Fruit fly (Drosophila melanogaster): ENCODE data around the gene CG32795.

CG32795 gene

DNA sequence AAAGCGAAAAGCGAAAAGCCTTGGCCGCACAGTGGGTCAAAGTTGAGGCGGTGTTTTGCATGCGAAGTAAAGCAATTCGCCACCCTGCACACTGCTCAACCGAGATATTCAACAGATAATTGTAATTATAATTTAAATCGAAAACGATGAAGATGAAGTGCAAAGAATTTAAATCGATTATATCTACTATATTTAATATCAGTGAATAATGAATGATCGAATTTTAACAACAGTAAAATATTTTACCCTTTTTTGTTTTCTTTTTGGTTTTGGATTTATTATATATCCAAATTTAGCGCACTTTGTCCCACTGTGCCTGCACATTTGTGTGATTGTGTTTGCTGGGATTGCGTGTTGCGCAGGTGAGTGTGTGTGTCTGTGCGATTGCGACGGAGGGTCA, 3.1 kb downstream of the CG32795 start (continued):
- TF ChIP-seq zfh2 (GFP tag; optimal IDR thresholded peaks at IDR 0.05) (peak; percentile 71), CG18619 (GFP tag; optimal IDR thresholded peaks at IDR 0.05) (peak; percentile 87), CG17802 (tag; optimal IDR thresholded peaks at IDR 0.05) (peak; percentile 39), Hr39 (optimal IDR thresholded peaks at IDR 0.05) (no peak), CG11085 (GFP tag; IDR thresholded peaks at IDR 0.05) (no peak), ato (GFP tag; IDR thresholded peaks at IDR 0.05; ENCODE audit: partially characterized antibody) (no peak), Sin3A (optimal IDR thresholded peaks at IDR 0.05) (no peak), pum (GFP tag; optimal IDR thresholded peaks at IDR 0.05) (peak; percentile 72), Poxn (GFP tag; IDR thresholded peaks at IDR 0.05) (peak; percentile 56; the same call in 1 of the 2 replicates), Adf1 (GFP tag; IDR thresholded peaks at IDR 0.05) (0 out of 2 replicates have a peak, but pooled peaks have one; percentile 27), dmrt11E (tag; optimal IDR thresholded peaks at IDR 0.05) (peak; percentile 63), CG6654 (GFP tag; optimal IDR thresholded peaks at IDR 0.05) (peak; percentile 67), CG1603 (tag; optimal IDR thresholded peaks at IDR 0.05) (peak; percentile 72), CG14050 (GFP tag; IDR thresholded peaks at IDR 0.05) (peak; percentile 78), Dll (GFP tag; IDR thresholded peaks at IDR 0.05; ENCODE audit: partially characterized antibody) (no peak), nerfin-1 (tag; optimal IDR thresholded peaks at IDR 0.05) (peak; percentile 69), unpg (GFP tag; optimal IDR thresholded peaks at IDR 0.05) (peak; percentile 86), TFAM (GFP tag; optimal IDR thresholded peaks at IDR 0.05) (no peak), dan (GFP tag; IDR thresholded peaks at IDR 0.05) (no peak), CG30403 (GFP tag; optimal IDR thresholded peaks at IDR 0.05) (peak; percentile 83), br (optimal IDR thresholded peaks at IDR 0.05) (no peak), CG8388 (GFP tag; optimal IDR thresholded peaks at IDR 0.05) (peak; percentile 79), btn (GFP tag; optimal IDR thresholded peaks at IDR 0.05) (no peak), Deaf1 (tag; optimal IDR thresholded peaks at IDR 0.05) (peak; percentile 64), CG1529 (GFP tag; optimal IDR thresholded peaks at IDR 0.05) (peak; percentile 81), hth (optimal IDR thresholded peaks at IDR 0.05) (no peak), CG18011 (GFP tag; optimal IDR thresholded peaks at IDR 0.05) (peak; percentile 63), CG32772 (GFP tag; IDR thresholded peaks at IDR 0.05) (peak; percentile 71), ase (GFP tag; IDR thresholded peaks at IDR 0.05) (peak; percentile 78), amos (GFP tag; IDR thresholded peaks at IDR 0.05; ENCODE audit: partially characterized antibody) (no peak), CG4282 (GFP tag; optimal IDR thresholded peaks at IDR 0.05) (no peak), CG15011 (GFP tag; optimal IDR thresholded peaks at IDR 0.05) (peak; percentile 75), CG11695 (GFP tag; IDR thresholded peaks at IDR 0.05) (peak; percentile 93), sens (GFP tag) (peak; percentile 98), E2f1 (GFP tag; IDR thresholded peaks at IDR 0.05) (peak; percentile 86), lov (optimal IDR thresholded peaks at IDR 0.05) (no peak), lov (GFP tag; IDR thresholded peaks at IDR 0.05) (peak; percentile 54; the same call in 1 of the 3 replicates), zf30C (GFP tag; optimal IDR thresholded peaks at IDR 0.05) (no peak), CG7357 (GFP tag; IDR thresholded peaks at IDR 0.05) (peak; percentile 66; the same call in 2 of the 3 replicates), pb (GFP tag; optimal IDR thresholded peaks at IDR 0.05) (peak; percentile 51), Myb (GFP tag; optimal IDR thresholded peaks at IDR 0.05) (peak; percentile 41), CG4360 (GFP tag; IDR thresholded peaks at IDR 0.05) (0 out of 2 replicates have a peak, but pooled peaks have one; percentile 12), al (GFP tag; IDR thresholded peaks at IDR 0.05) (peak; percentile 72), salm (tag; optimal IDR thresholded peaks at IDR 0.05) (peak; percentile 72), Kr (GFP tag; optimal IDR thresholded peaks at IDR 0.05) (no peak), HLHmδ (GFP tag; optimal IDR thresholded peaks at IDR 0.05) (no peak), ara (GFP tag; IDR thresholded peaks at IDR 0.05) (peak; percentile 68), CG7271 (tag; optimal IDR thresholded peaks at IDR 0.05) (no peak), CG30431 (GFP tag; optimal IDR thresholded peaks at IDR 0.05) (peak; percentile 75), CG7372 (GFP tag; IDR thresholded peaks at IDR 0.05) (peak; percentile 86), CG14667 (GFP tag; IDR thresholded peaks at IDR 0.05) (peak; percentile 76), aop (GFP tag; IDR thresholded peaks at IDR 0.05) (no peak), p53 (GFP tag; optimal IDR thresholded peaks at IDR 0.05) (peak; percentile 21)

Data from whole organism, embryonic.